Fruit fly (Drosophila melanogaster) whole organism, prepupa: ENCODE results near the gene Tg.

Source experiments
- Blimp-1 ChIP-seq: fragments of 200-800 bp; sonication (Bioruptor generic); optimal IDR thresholded peaks from 3 replicates; lab custom pipeline; 2017; ENCODE audit warnings: missing biosample characterization, missing genetic modification characterization, mild to moderate bottlenecking, moderate library complexity, missing genetic modification reagents
- CG10631 ChIP-seq: fragments of 200-800 bp; sonication (Bioruptor generic); optimal IDR thresholded peaks from 2 replicates; lab custom pipeline; 2016; ENCODE audit warnings: missing biosample characterization, missing genetic modification characterization
- CG11294 ChIP-seq: fragments of 200-800 bp; sonication (Bioruptor generic); IDR thresholded peaks from 2 replicates; pipeline ENCODE4 v1.3.6; 2022; ENCODE audit warnings: missing biosample characterization, missing genetic modification characterization
- CG11762 ChIP-seq: fragments of 200-800 bp; sonication (Bioruptor generic); optimal IDR thresholded peaks from 3 replicates; lab custom pipeline; 2016; ENCODE audit warnings: missing biosample characterization, missing genetic modification characterization; ENCODE audit not compliant: insufficient read depth
- CG11902 ChIP-seq: fragments of 200-800 bp; sonication (Bioruptor generic); optimal IDR thresholded peaks from 3 replicates; lab custom pipeline; 2016; ENCODE audit warnings: missing biosample characterization, missing genetic modification characterization
- CG15336 ChIP-seq: fragments of 200-800 bp; sonication (Bioruptor generic); IDR thresholded peaks from 2 replicates; pipeline ENCODE4 v1.3.6; 2022; ENCODE audit warnings: missing biosample characterization, missing genetic modification characterization
- CG1621 ChIP-seq: fragments of 200-800 bp; sonication (Bioruptor generic); optimal IDR thresholded peaks from 3 replicates; lab custom pipeline; 2018; ENCODE audit warnings: missing biosample characterization, mild to moderate bottlenecking, missing genetic modification characterization
- CG31627 ChIP-seq: fragments of 200-800 bp; sonication (Bioruptor generic); optimal IDR thresholded peaks from 3 replicates; lab custom pipeline; 2016; ENCODE audit warnings: missing biosample characterization, missing genetic modification characterization
- CG32006 ChIP-seq: fragments of 200-800 bp; sonication (Bioruptor generic); optimal IDR thresholded peaks from 3 replicates; lab custom pipeline; 2017; ENCODE audit warnings: missing biosample characterization, mild to moderate bottlenecking, missing genetic modification characterization
- CG34406 ChIP-seq: fragments of 200-800 bp; sonication (Bioruptor generic); optimal IDR thresholded peaks from 3 replicates; lab custom pipeline; 2016; ENCODE audit warnings: missing biosample characterization, missing genetic modification characterization
- CG3919 ChIP-seq: fragments of 200-800 bp; sonication (Bioruptor generic); optimal IDR thresholded peaks from 3 replicates; lab custom pipeline; 2016; ENCODE audit warnings: missing biosample characterization, missing genetic modification characterization
- CG4318 ChIP-seq: fragments of 200-800 bp; sonication (Bioruptor generic); optimal IDR thresholded peaks from 3 replicates; lab custom pipeline; 2017; ENCODE audit warnings: missing biosample characterization, mild to moderate bottlenecking, missing genetic modification characterization
- CG6163 ChIP-seq: fragments of 200-800 bp; sonication (Bioruptor generic); IDR thresholded peaks from 3 replicates; pipeline ENCODE4 v1.3.6; 2022; ENCODE audit warnings: missing biosample characterization, missing genetic modification characterization
- CG6276 ChIP-seq: fragments of 200-800 bp; sonication (Bioruptor generic); optimal IDR thresholded peaks from 2 replicates; lab custom pipeline; 2017; ENCODE audit warnings: missing biosample characterization, mild to moderate bottlenecking, missing genetic modification characterization
- CG6808 ChIP-seq: fragments of 200-800 bp; sonication (Bioruptor generic); optimal IDR thresholded peaks from 3 replicates; lab custom pipeline; 2017; ENCODE audit warnings: missing biosample characterization, missing genetic modification characterization, mild to moderate bottlenecking, moderate library complexity, missing genetic modification reagents
- CG7368 ChIP-seq: fragments of 200-800 bp; sonication (Bioruptor generic); optimal IDR thresholded peaks from 3 replicates; lab custom pipeline; 2016; ENCODE audit warnings: missing biosample characterization, missing genetic modification characterization
- CG8119 ChIP-seq: fragments of 200-800 bp; sonication (Bioruptor generic); IDR thresholded peaks from 3 replicates; pipeline ENCODE4 v1.3.6; 2022; ENCODE audit warnings: missing biosample characterization, missing genetic modification characterization
- CG8319 ChIP-seq: fragments of 200-800 bp; sonication (Bioruptor generic); optimal IDR thresholded peaks from 3 replicates; lab custom pipeline; 2016; ENCODE audit warnings: missing biosample characterization, missing genetic modification characterization
- CG8632 ChIP-seq: fragments of 200-800 bp; sonication (Bioruptor generic); optimal IDR thresholded peaks from 3 replicates; lab custom pipeline; 2016; ENCODE audit warnings: missing biosample characterization, missing genetic modification characterization
- CG9139 ChIP-seq: fragments of 200-800 bp; sonication (Bioruptor generic); optimal IDR thresholded peaks from 3 replicates; lab custom pipeline; 2017; ENCODE audit warnings: missing biosample characterization, mild to moderate bottlenecking, missing genetic modification characterization
- Eip75B ChIP-seq: fragments of 200-800 bp; sonication (Bioruptor generic); optimal IDR thresholded peaks from 3 replicates; lab custom pipeline; 2016; ENCODE audit warnings: missing biosample characterization, missing genetic modification characterization
- Eip78C ChIP-seq: fragments of 200-800 bp; sonication (Bioruptor generic); peaks from one replicate; lab custom pipeline; 2016; ENCODE audit warnings: missing biosample characterization, missing genetic modification characterization
- Eip93F ChIP-seq: fragments of 200-800 bp; sonication (Bioruptor generic); optimal IDR thresholded peaks from 2 replicates; lab custom pipeline; 2016; ENCODE audit warnings: missing biosample characterization, mild to moderate bottlenecking, missing genetic modification characterization
- Ets21C ChIP-seq: fragments of 200-800 bp; sonication (Bioruptor generic); optimal IDR thresholded peaks from 3 replicates; lab custom pipeline; 2016; ENCODE audit warnings: missing biosample characterization, missing genetic modification characterization
- Ets96B ChIP-seq: fragments of 200-800 bp; optimal IDR thresholded peaks from 2 replicates; lab custom pipeline; 2019; ENCODE audit warnings: missing biosample characterization, mild to moderate bottlenecking, missing genetic modification characterization, moderate library complexity
- Gug ChIP-seq: fragments of 200-800 bp; sonication (Bioruptor generic); IDR thresholded peaks from 2 replicates; pipeline ENCODE4 v1.3.6; 2022; ENCODE audit warnings: missing biosample characterization, missing genetic modification characterization
- Hr39 ChIP-seq: fragments of 200-800 bp; sonication (Bioruptor generic); optimal IDR thresholded peaks from 2 replicates; lab custom pipeline; 2016; ENCODE audit warnings: missing biosample characterization, missing genetic modification characterization
- Hr4 ChIP-seq: fragments of 200-800 bp; sonication (Bioruptor generic); optimal IDR thresholded peaks from 3 replicates; lab custom pipeline; 2016; ENCODE audit warnings: missing biosample characterization, missing genetic modification characterization
- OdsH ChIP-seq: fragments of 200-800 bp; sonication (Bioruptor generic); optimal IDR thresholded peaks from 3 replicates; lab custom pipeline; 2016; ENCODE audit warnings: missing biosample characterization, missing genetic modification characterization
- Smox ChIP-seq: fragments of 200-800 bp; sonication (Bioruptor generic); optimal IDR thresholded peaks from 3 replicates; lab custom pipeline; 2016; ENCODE audit warnings: missing biosample characterization, missing genetic modification characterization
- Sox14 ChIP-seq: fragments of 200-800 bp; sonication (Bioruptor generic); optimal IDR thresholded peaks from 3 replicates; lab custom pipeline; 2016; ENCODE audit warnings: missing biosample characterization, missing genetic modification characterization
- Sox15 ChIP-seq: fragments of 200-800 bp; sonication (Bioruptor generic); optimal IDR thresholded peaks from 3 replicates; lab custom pipeline; 2016; ENCODE audit warnings: missing biosample characterization, missing genetic modification characterization
- achi ChIP-seq: fragments of 200-800 bp; sonication (Bioruptor generic); optimal IDR thresholded peaks from 3 replicates; lab custom pipeline; 2016; ENCODE audit warnings: missing biosample characterization, missing genetic modification characterization
- cyc ChIP-seq: fragments of 200-800 bp; sonication (Bioruptor generic); optimal IDR thresholded peaks from 3 replicates; lab custom pipeline; 2016; ENCODE audit warnings: missing biosample characterization, missing genetic modification characterization
- dac ChIP-seq: fragments of 200-800 bp; sonication (Bioruptor generic); optimal IDR thresholded peaks from 2 replicates; lab custom pipeline; 2017; ENCODE audit warnings: missing biosample characterization, mild to moderate bottlenecking, missing genetic modification characterization
- dsx ChIP-seq: fragments of 200-800 bp; optimal IDR thresholded peaks from 3 replicates; lab custom pipeline; 2019; ENCODE audit warnings: missing biosample characterization, mild to moderate bottlenecking, missing genetic modification characterization, moderate library complexity; ENCODE audit not compliant: poor library complexity, severe bottlenecking
- eg ChIP-seq: fragments of 200-800 bp; sonication (Bioruptor generic); IDR thresholded peaks from 3 replicates; pipeline ENCODE4 v1.3.6; 2022; ENCODE audit warnings: missing biosample characterization, missing genetic modification characterization
- fd85E ChIP-seq: fragments of 200-800 bp; sonication (Bioruptor generic); optimal IDR thresholded peaks from 3 replicates; lab custom pipeline; 2016; ENCODE audit warnings: missing biosample characterization, missing genetic modification characterization
- fkh ChIP-seq: fragments of 200-800 bp; sonication (Bioruptor generic); optimal IDR thresholded peaks from 3 replicates; lab custom pipeline; 2017; ENCODE audit warnings: missing biosample characterization, mild to moderate bottlenecking, missing genetic modification characterization, moderate library complexity
- lz ChIP-seq: fragments of 200-800 bp; sonication (Bioruptor generic); optimal IDR thresholded peaks from 3 replicates; lab custom pipeline; 2016; ENCODE audit warnings: missing biosample characterization, missing genetic modification characterization
- salr ChIP-seq, 2 experiments: fragments of 200-800 bp; sonication (Bioruptor generic); optimal IDR thresholded peaks; 3 replicates each; lab custom pipeline; 2016 to 2018; ENCODE audit warnings: missing biosample characterization in 2 of 2, missing genetic modification characterization in 2 of 2, mild to moderate bottlenecking in 1 of 2
- spab ChIP-seq: fragments of 200-800 bp; sonication (Bioruptor generic); optimal IDR thresholded peaks from 2 replicates; lab custom pipeline; 2017; ENCODE audit warnings: missing biosample characterization, mild to moderate bottlenecking, missing genetic modification characterization, missing genetic modification reagents
- svp ChIP-seq: fragments of 200-800 bp; sonication (Bioruptor generic); peaks from one replicate; lab custom pipeline; 2016; ENCODE audit warnings: missing biosample characterization, missing genetic modification characterization
- vri ChIP-seq: fragments of 200-800 bp; sonication (Bioruptor generic); optimal IDR thresholded peaks from 3 replicates; lab custom pipeline; 2016; ENCODE audit warnings: missing biosample characterization, mild to moderate bottlenecking, missing genetic modification characterization

Tg gene

dm6 chr2L:8001694-8002627 is 9.2 kb upstream of the Tg start (continued):
- TF ChIP-seq CG6808 (GFP tag; lab: Kevin White, UChicago) (peak; percentile 81), CG10631 (peak; percentile 90), Smox (GFP tag; lab: Kevin White, UChicago) (peak; percentile 84), dsx (GFP tag; lab: Kevin White, UChicago) (peak; percentile 83), CG32006 (peak; percentile 96), CG8632 (GFP tag; lab: Kevin White, UChicago) (peak; percentile 53), Ets96B (tag; lab: Kevin White, UChicago) (peak; percentile 83), CG1621 (peak; percentile 71), CG15336 (GFP tag; lab: Robert Waterston, UW) (peak; percentile 96), CG11294 (GFP tag; lab: Robert Waterston, UW) (peak; percentile 85), CG11762 (GFP tag; lab: Kevin White, UChicago) (peak; percentile 87), Eip93F (GFP tag; lab: Kevin White, UChicago) (no peak), salr (GFP tag; optimal IDR thresholded peaks at IDR 0.05; lab: Kevin White, UChicago) (peak; percentile 65 to 96), Blimp-1 (GFP tag; lab: Kevin White, UChicago) (peak; percentile 41), CG3919 (peak; percentile 88), CG9139 (peak; percentile 62), eg (peak; percentile 92), OdsH (peak; percentile 91), Hr39 (peak; percentile 79)

- TF ChIP-seq Eip78C (GFP tag; lab: Kevin White, UChicago), result peak; percentile 43
- TF ChIP-seq CG7368 (GFP tag; lab: Kevin White, UChicago), result no peak
- peak; percentile 51 for TF ChIP-seq dsx (GFP tag; lab: Kevin White, UChicago)
- TF ChIP-seq CG8319 (GFP tag; lab: Kevin White, UChicago), result no peak
- no peak for TF ChIP-seq CG3919
- TF ChIP-seq svp (GFP tag; lab: Kevin White, UChicago), result peak; percentile 64
- no peak for TF ChIP-seq cyc (GFP tag; lab: Kevin White, UChicago)
- no peak for TF ChIP-seq fd85E (GFP tag; lab: Kevin White, UChicago)
- no peak for TF ChIP-seq CG11294 (GFP tag; lab: Robert Waterston, UW)
- no peak for TF ChIP-seq Hr4
- TF ChIP-seq vri (GFP tag; lab: Kevin White, UChicago), result no peak
Measured at dm6 chr2L:8004072-8004471, 7.1 kb upstream of the Tg start, which contains the start of gene Wwox. TSS of gene Wwox (minus strand) at chr2L:8004286.

DNA sequence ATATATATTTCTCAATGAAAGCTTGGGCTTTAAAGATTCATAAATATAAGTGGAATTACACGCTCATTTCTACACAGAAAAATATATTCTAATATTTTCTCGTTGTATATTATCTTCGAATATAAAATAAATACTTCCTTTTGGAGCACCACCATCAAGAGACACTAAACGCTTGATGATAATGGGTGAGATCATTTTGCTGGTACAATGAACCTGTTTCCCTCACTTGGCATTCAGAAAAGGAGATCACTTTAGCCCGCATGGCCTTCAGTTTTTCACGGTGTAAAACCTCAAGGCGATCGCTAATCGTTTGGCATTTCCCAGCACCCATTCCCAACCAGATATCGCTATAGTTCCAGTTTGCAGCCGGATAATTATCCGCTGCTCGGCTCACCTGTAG is 5.2 kb upstream of the Tg start:
- TF ChIP-seq CG6276 (GFP tag; lab: Kevin White, UChicago) (peak; percentile 66), OdsH (peak; percentile 64), CG11902 (GFP tag; lab: Kevin White, UChicago) (peak; percentile 24), CG6163 (GFP tag; lab: Robert Waterston, UW) (peak; percentile 49), Blimp-1 (GFP tag; lab: Kevin White, UChicago) (no peak), Eip75B (peak; percentile 71), svp (GFP tag; lab: Kevin White, UChicago) (peak; percentile 86), CG32006 (peak; percentile 56), cyc (GFP tag; lab: Kevin White, UChicago) (peak; percentile 57), CG11762 (GFP tag; lab: Kevin White, UChicago) (peak; percentile 2), CG11294 (GFP tag; lab: Robert Waterston, UW) (peak; percentile 24; the same call in 1 of the 2 replicates), CG15336 (GFP tag; lab: Robert Waterston, UW) (peak; percentile 68), lz (GFP tag; lab: Kevin White, UChicago) (peak; percentile 37), fkh (GFP tag; lab: Kevin White, UChicago) (no peak), dac (no peak), CG31627 (GFP tag; lab: Kevin White, UChicago) (peak; percentile 25), CG34406 (GFP tag; lab: Kevin White, UChicago) (peak; percentile 34), CG10631 (peak; percentile 38), CG7368 (GFP tag; lab: Kevin White, UChicago) (peak; percentile 60), Ets96B (tag; lab: Kevin White, UChicago) (peak; percentile 33), achi (peak; percentile 48), Ets21C (no peak), spab (GFP tag; lab: Kevin White, UChicago) (peak; percentile 69), Sox14 (GFP tag; lab: Kevin White, UChicago) (peak; percentile 42), CG6808 (GFP tag; lab: Kevin White, UChicago) (peak; percentile 71), Sox15 (GFP tag; lab: Kevin White, UChicago) (peak; percentile 24), CG8119 (peak; percentile 76), CG4318 (GFP tag; lab: Kevin White, UChicago) (peak; percentile 20), Gug (GFP tag; lab: Robert Waterston, UW) (peak; percentile 42; the same call in 1 of the 2 replicates), Eip78C (GFP tag; lab: Kevin White, UChicago) (peak; percentile 95)
